Fruit fly (Drosophila melanogaster): Measurements from ENCODE around the gene UQCR-C2.

Gene UQCR-C2

DNA sequence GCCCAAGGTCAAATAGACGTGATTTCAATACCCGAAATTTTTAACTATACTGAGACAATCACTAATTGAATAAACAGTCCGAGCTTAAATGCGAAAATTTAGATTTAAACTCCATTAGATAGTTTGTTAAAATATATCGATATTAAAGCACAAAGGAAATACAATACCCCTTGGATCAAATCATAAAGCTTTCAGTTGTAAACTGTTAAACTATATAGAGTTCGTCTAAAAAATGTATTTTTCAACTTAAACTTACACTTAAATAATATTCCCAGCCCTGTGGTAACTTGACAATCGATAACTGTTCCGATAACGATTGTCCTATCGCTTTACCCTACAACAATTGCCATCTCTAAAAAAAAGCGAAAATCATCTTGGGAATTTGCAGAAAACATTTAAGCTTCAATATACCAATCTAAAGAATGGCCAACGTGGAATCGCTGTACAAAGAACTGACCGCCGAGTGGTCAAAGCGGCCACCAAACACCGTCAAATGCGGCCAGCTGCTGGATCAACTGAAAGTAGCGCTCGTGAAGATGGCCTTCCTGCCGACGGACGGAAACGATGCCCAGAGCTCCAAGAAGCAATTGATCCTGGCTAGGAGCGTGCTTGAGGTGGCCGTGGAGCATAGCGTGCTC is 1.1 kb upstream of the UQCR-C2 start, which contains the start of gene Rpn12:
Gene Rpn12, plus strand, starts transcription at position 351 of the 638 bp plus-strand sequence.
- TF ChIP-seq GATAd (GFP tag; optimal IDR thresholded peaks at IDR 0.05) (no peak), dl (GFP tag; optimal IDR thresholded peaks at IDR 0.05; ENCODE audit: insufficient read depth in 1 of 2, partially characterized antibody in 2 of 2) (no peak), CG32264 (GFP tag; optimal IDR thresholded peaks at IDR 0.05) (no peak), Jra (GFP tag; optimal IDR thresholded peaks at IDR 0.05) (peak; percentile 27), foxo (GFP tag; optimal IDR thresholded peaks at IDR 0.05) (peak in 1 of 2 experiments; percentile 58), Mio (GFP tag; optimal IDR thresholded peaks at IDR 0.05) (no peak), Vsx2 (GFP tag; optimal IDR thresholded peaks at IDR 0.05; ENCODE audit: partially characterized antibody) (no peak), rgr (GFP tag; optimal IDR thresholded peaks at IDR 0.05) (peak; percentile 22), Dif (GFP tag; optimal IDR thresholded peaks at IDR 0.05; ENCODE audit: partially characterized antibody) (no peak), h (GFP tag; optimal IDR thresholded peaks at IDR 0.05) (peak; percentile 49), woc (GFP tag; optimal IDR thresholded peaks at IDR 0.05) (peak; percentile 45), pan (optimal IDR thresholded peaks at IDR 0.05) (no peak), Rel (GFP tag; optimal IDR thresholded peaks at IDR 0.05) (no peak), Rel (tag; optimal IDR thresholded peaks at IDR 0.05) (peak; percentile 50), N (GFP tag; optimal IDR thresholded peaks at IDR 0.05) (no peak), brk (GFP tag; optimal IDR thresholded peaks at IDR 0.05) (no peak), lola (GFP tag; optimal IDR thresholded peaks at IDR 0.05) (no peak), Hr83 (GFP tag; optimal IDR thresholded peaks at IDR 0.05; ENCODE audit: poor library complexity, severe bottlenecking) (peak; percentile 29), CrebA (GFP tag; optimal IDR thresholded peaks at IDR 0.05; ENCODE audit: borderline replicate concordance) (no peak), fru (GFP tag; optimal IDR thresholded peaks at IDR 0.05) (peak; percentile 45), Hr78 (GFP tag; optimal IDR thresholded peaks at IDR 0.05) (no peak), dmrt93B (GFP tag; optimal IDR thresholded peaks at IDR 0.05) (no peak), CG9705 (GFP tag; optimal IDR thresholded peaks at IDR 0.05) (peak; percentile 12), Dfd (GFP tag; optimal IDR thresholded peaks at IDR 0.05) (no peak), Sp1 (GFP tag; optimal IDR thresholded peaks at IDR 0.05) (peak; percentile 42), ey (GFP tag; optimal IDR thresholded peaks at IDR 0.05) (peak; percentile 33), usp (GFP tag; optimal IDR thresholded peaks at IDR 0.05) (no peak), OdsH (GFP tag; optimal IDR thresholded peaks at IDR 0.05) (no peak), sv (GFP tag; optimal IDR thresholded peaks at IDR 0.05) (no peak), jim (GFP tag; optimal IDR thresholded peaks at IDR 0.05) (no peak), tai (GFP tag; optimal IDR thresholded peaks at IDR 0.05) (no peak), Hnf4 (GFP tag; optimal IDR thresholded peaks at IDR 0.05) (no peak), dsf (GFP tag; optimal IDR thresholded peaks at IDR 0.05; ENCODE audit: borderline replicate concordance) (peak; percentile 29), br (GFP tag; optimal IDR thresholded peaks at IDR 0.05) (peak; percentile 22), sage (GFP tag; optimal IDR thresholded peaks at IDR 0.05) (no peak), Myc (optimal IDR thresholded peaks at IDR 0.05) (peak; percentile 15), HLH106 (tag; optimal IDR thresholded peaks at IDR 0.05) (peak; percentile 65), Abd-B (GFP tag; optimal IDR thresholded peaks at IDR 0.05) (no peak), psq (GFP tag; optimal IDR thresholded peaks at IDR 0.05) (no peak)

dm6 chr3L:16586989-16587388 is 3.1 kb downstream of the UQCR-C2 start, which contains the start of the genes Syx8 and CG32163:
TSS of gene Syx8 (minus strand) at chr3L:16587057.
TSS of gene CG32163 (plus strand) at chr3L:16587157.
- TF ChIP-seq Rel (GFP tag; optimal IDR thresholded peaks at IDR 0.05) (no peak), Rel (tag; optimal IDR thresholded peaks at IDR 0.05) (peak; percentile 13), usp (GFP tag; optimal IDR thresholded peaks at IDR 0.05) (no peak), Hr83 (GFP tag; optimal IDR thresholded peaks at IDR 0.05; ENCODE audit: poor library complexity, severe bottlenecking) (no peak), br (GFP tag; optimal IDR thresholded peaks at IDR 0.05) (no peak), fru (GFP tag; optimal IDR thresholded peaks at IDR 0.05) (no peak), woc (GFP tag; optimal IDR thresholded peaks at IDR 0.05) (no peak)

Measured in whole organism, wandering third instar larva.